Fruit fly (Drosophila melanogaster) whole organism, prepupa: ENCODE results near the gene CG6254.

Experiments used
- Blimp-1 ChIP-seq: fragments of 200-800 bp; sonication (Bioruptor generic); optimal IDR thresholded peaks from 3 replicates; lab custom pipeline; 2017; ENCODE audit warnings: missing biosample characterization, missing genetic modification characterization, mild to moderate bottlenecking, moderate library complexity, missing genetic modification reagents
- CG10631 ChIP-seq: fragments of 200-800 bp; sonication (Bioruptor generic); optimal IDR thresholded peaks from 2 replicates; lab custom pipeline; 2016; ENCODE audit warnings: missing biosample characterization, missing genetic modification characterization
- CG10669 ChIP-seq: fragments of 200-800 bp; sonication (Bioruptor generic); optimal IDR thresholded peaks from 3 replicates; lab custom pipeline; 2018; ENCODE audit warnings: missing biosample characterization, mild to moderate bottlenecking, missing genetic modification characterization, moderate library complexity
- CG11294 ChIP-seq: fragments of 200-800 bp; sonication (Bioruptor generic); IDR thresholded peaks from 2 replicates; pipeline ENCODE4 v1.3.6; 2022; ENCODE audit warnings: missing biosample characterization, missing genetic modification characterization
- CG11902 ChIP-seq: fragments of 200-800 bp; sonication (Bioruptor generic); optimal IDR thresholded peaks from 3 replicates; lab custom pipeline; 2016; ENCODE audit warnings: missing biosample characterization, missing genetic modification characterization
- CG1621 ChIP-seq: fragments of 200-800 bp; sonication (Bioruptor generic); optimal IDR thresholded peaks from 3 replicates; lab custom pipeline; 2018; ENCODE audit warnings: missing biosample characterization, mild to moderate bottlenecking, missing genetic modification characterization
- CG3032 ChIP-seq: fragments of 200-800 bp; optimal IDR thresholded peaks from 2 replicates; lab custom pipeline; 2019; ENCODE audit warnings: missing biosample characterization, mild to moderate bottlenecking, missing genetic modification characterization, moderate library complexity
- CG31627 ChIP-seq: fragments of 200-800 bp; sonication (Bioruptor generic); optimal IDR thresholded peaks from 3 replicates; lab custom pipeline; 2016; ENCODE audit warnings: missing biosample characterization, missing genetic modification characterization
- CG32006 ChIP-seq: fragments of 200-800 bp; sonication (Bioruptor generic); optimal IDR thresholded peaks from 3 replicates; lab custom pipeline; 2017; ENCODE audit warnings: missing biosample characterization, mild to moderate bottlenecking, missing genetic modification characterization
- CG34406 ChIP-seq: fragments of 200-800 bp; sonication (Bioruptor generic); optimal IDR thresholded peaks from 3 replicates; lab custom pipeline; 2016; ENCODE audit warnings: missing biosample characterization, missing genetic modification characterization
- CG4318 ChIP-seq: fragments of 200-800 bp; sonication (Bioruptor generic); optimal IDR thresholded peaks from 3 replicates; lab custom pipeline; 2017; ENCODE audit warnings: missing biosample characterization, mild to moderate bottlenecking, missing genetic modification characterization
- CG6163 ChIP-seq: fragments of 200-800 bp; sonication (Bioruptor generic); IDR thresholded peaks from 3 replicates; pipeline ENCODE4 v1.3.6; 2022; ENCODE audit warnings: missing biosample characterization, missing genetic modification characterization
- CG6276 ChIP-seq: fragments of 200-800 bp; sonication (Bioruptor generic); optimal IDR thresholded peaks from 2 replicates; lab custom pipeline; 2017; ENCODE audit warnings: missing biosample characterization, mild to moderate bottlenecking, missing genetic modification characterization
- CG8319 ChIP-seq: fragments of 200-800 bp; sonication (Bioruptor generic); optimal IDR thresholded peaks from 3 replicates; lab custom pipeline; 2016; ENCODE audit warnings: missing biosample characterization, missing genetic modification characterization
- Eip78C ChIP-seq: fragments of 200-800 bp; sonication (Bioruptor generic); peaks from one replicate; lab custom pipeline; 2016; ENCODE audit warnings: missing biosample characterization, missing genetic modification characterization
- Ets21C ChIP-seq: fragments of 200-800 bp; sonication (Bioruptor generic); optimal IDR thresholded peaks from 3 replicates; lab custom pipeline; 2016; ENCODE audit warnings: missing biosample characterization, missing genetic modification characterization
- Ets96B ChIP-seq: fragments of 200-800 bp; optimal IDR thresholded peaks from 2 replicates; lab custom pipeline; 2019; ENCODE audit warnings: missing biosample characterization, mild to moderate bottlenecking, missing genetic modification characterization, moderate library complexity
- Gug ChIP-seq: fragments of 200-800 bp; sonication (Bioruptor generic); IDR thresholded peaks from 2 replicates; pipeline ENCODE4 v1.3.6; 2022; ENCODE audit warnings: missing biosample characterization, missing genetic modification characterization
- Hr38 ChIP-seq: sonication (Bioruptor generic); optimal IDR thresholded peaks from 2 replicates; lab custom pipeline; 2016; ENCODE audit warnings: missing biosample characterization, missing genetic modification characterization
- Hr4 ChIP-seq: fragments of 200-800 bp; sonication (Bioruptor generic); optimal IDR thresholded peaks from 3 replicates; lab custom pipeline; 2016; ENCODE audit warnings: missing biosample characterization, missing genetic modification characterization
- Lpt ChIP-seq: fragments of 200-800 bp; sonication (Bioruptor generic); optimal IDR thresholded peaks from 3 replicates; lab custom pipeline; 2016; ENCODE audit warnings: missing biosample characterization, missing genetic modification characterization
- Met ChIP-seq: fragments of 200-800 bp; sonication (Bioruptor generic); optimal IDR thresholded peaks from 3 replicates; lab custom pipeline; 2016; ENCODE audit warnings: missing biosample characterization, missing genetic modification characterization
- Smox ChIP-seq: fragments of 200-800 bp; sonication (Bioruptor generic); optimal IDR thresholded peaks from 3 replicates; lab custom pipeline; 2016; ENCODE audit warnings: missing biosample characterization, missing genetic modification characterization
- Sox102F ChIP-seq: fragments of 200-800 bp; sonication (Bioruptor generic); optimal IDR thresholded peaks from 2 replicates; lab custom pipeline; 2016; ENCODE audit warnings: missing biosample characterization, mild to moderate bottlenecking, missing genetic modification characterization
- eg ChIP-seq: fragments of 200-800 bp; sonication (Bioruptor generic); IDR thresholded peaks from 3 replicates; pipeline ENCODE4 v1.3.6; 2022; ENCODE audit warnings: missing biosample characterization, missing genetic modification characterization
- fkh ChIP-seq: fragments of 200-800 bp; sonication (Bioruptor generic); optimal IDR thresholded peaks from 3 replicates; lab custom pipeline; 2017; ENCODE audit warnings: missing biosample characterization, mild to moderate bottlenecking, missing genetic modification characterization, moderate library complexity
- pdm3 ChIP-seq: fragments of 200-800 bp; sonication (Bioruptor generic); optimal IDR thresholded peaks from 3 replicates; lab custom pipeline; 2016; ENCODE audit warnings: missing biosample characterization, missing genetic modification characterization
- salr ChIP-seq, 2 experiments: fragments of 200-800 bp; sonication (Bioruptor generic); optimal IDR thresholded peaks; 3 replicates each; lab custom pipeline; 2016 to 2018; ENCODE audit warnings: missing biosample characterization in 2 of 2, missing genetic modification characterization in 2 of 2, mild to moderate bottlenecking in 1 of 2
- svp ChIP-seq: fragments of 200-800 bp; sonication (Bioruptor generic); peaks from one replicate; lab custom pipeline; 2016; ENCODE audit warnings: missing biosample characterization, missing genetic modification characterization
- topi ChIP-seq: fragments of 200-800 bp; sonication (Bioruptor generic); optimal IDR thresholded peaks from 3 replicates; lab custom pipeline; 2016; ENCODE audit warnings: missing biosample characterization, missing genetic modification characterization

Gene CG6254

DNA sequence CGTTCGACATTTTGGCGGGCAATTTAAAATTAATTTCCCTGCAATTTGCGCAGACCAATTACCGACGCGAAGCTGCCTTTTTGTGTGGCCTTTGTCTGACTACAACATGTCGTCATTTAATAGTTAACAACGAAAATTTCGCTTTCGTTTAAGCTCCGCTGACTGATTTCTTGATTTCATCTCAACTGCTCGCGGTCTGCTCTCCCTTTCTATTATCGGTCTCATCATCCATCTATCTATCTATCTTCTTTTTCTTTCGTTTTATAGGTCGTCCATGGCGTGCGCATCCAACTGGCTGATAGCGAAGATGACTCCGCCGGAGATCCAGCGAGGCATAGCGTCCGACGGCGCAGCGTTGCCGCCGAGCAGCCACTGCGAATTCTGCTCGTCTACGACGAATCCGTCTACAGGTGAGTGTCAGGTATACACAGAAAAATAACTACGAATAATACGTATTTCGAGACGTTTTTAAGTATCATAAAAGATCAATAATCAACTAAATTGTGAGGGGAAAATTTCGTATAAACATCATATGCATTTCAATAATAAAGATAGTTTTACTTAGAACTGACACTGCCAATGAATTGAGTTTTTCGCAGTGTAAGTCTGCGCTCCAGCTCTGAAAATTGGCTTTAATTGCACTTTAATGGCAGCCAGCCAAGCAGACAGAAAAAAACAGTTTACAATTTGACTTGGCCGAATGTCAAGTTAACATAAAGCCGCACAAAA, 7.0 kb downstream of the CG6254 start (continued):
- TF ChIP-seq salr (GFP tag; optimal IDR thresholded peaks at IDR 0.05; lab: Kevin White, UChicago) (peak in 1 of 2 experiments; percentile 33), Lpt (GFP tag; lab: Kevin White, UChicago) (peak; percentile 41), CG11902 (GFP tag; lab: Kevin White, UChicago) (no peak), CG11294 (peak; percentile 53; the same call in 1 of the 2 replicates), CG4318 (GFP tag; lab: Kevin White, UChicago) (peak; percentile 37), CG8319 (GFP tag; lab: Kevin White, UChicago) (peak; percentile 8), CG10631 (peak; percentile 34), CG3032 (tag; lab: Kevin White, UChicago) (no peak), topi (GFP tag; lab: Kevin White, UChicago) (no peak), Sox102F (no peak)

DNA sequence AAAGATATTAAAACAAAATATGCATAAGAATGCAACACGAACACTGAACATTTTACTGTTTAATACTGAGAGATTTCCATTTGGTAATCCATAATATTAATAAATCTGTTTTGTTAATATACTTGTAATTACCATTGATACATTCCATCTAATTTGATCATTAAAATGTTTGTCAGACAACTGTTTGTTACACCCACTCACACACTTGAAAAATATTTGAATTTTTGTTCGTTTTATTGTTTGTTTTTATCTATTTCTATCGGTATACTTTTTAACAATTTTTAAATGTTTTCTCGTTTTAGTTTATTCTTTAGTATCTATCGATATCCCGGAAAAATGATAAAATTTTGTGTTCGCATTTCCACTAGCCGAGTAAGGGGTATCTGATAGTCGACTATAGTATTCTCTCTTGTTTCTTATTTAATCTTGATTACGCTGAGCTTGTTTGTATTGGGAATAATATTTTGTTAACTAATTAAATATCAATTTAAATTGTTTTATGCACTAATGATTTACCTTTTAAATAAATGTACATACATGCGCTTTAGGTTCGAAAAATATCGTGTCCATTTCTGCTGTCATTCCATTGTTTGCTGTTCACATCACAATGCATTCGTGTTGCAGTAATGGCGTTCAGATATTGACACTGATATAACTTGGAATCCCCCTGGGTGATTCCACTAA, 9.2 kb downstream of the CG6254 start, which contains the start of gene CG34303:
Gene CG34303 (minus strand): TSS at position 51 of the 684 bp plus-strand sequence.
- TF ChIP-seq pdm3 (GFP tag; lab: Kevin White, UChicago) = no peak
- TF ChIP-seq Eip78C (GFP tag; lab: Kevin White, UChicago) = peak; percentile 27

- TF ChIP-seq CG34406 (GFP tag; lab: Kevin White, UChicago) (no peak), Gug (GFP tag; lab: Robert Waterston, UW) (no peak), CG31627 (GFP tag; lab: Kevin White, UChicago) (no peak), CG32006 (GFP tag; lab: Kevin White, UChicago) (no peak), Hr38 (no peak), fkh (GFP tag; lab: Kevin White, UChicago) (peak; percentile 37), Met (GFP tag; lab: Kevin White, UChicago) (no peak)
These were observed 10.6 kb downstream of the CG6254 start for dm6 chr3R:10150555-10150954.

- peak; percentile 78 for TF ChIP-seq Blimp-1 (GFP tag; lab: Kevin White, UChicago)
- no peak for TF ChIP-seq CG1621 (tag; lab: Kevin White, UChicago)
- peak; percentile 33 for TF ChIP-seq svp
- no peak for TF ChIP-seq Hr38
- TF ChIP-seq CG32006 (GFP tag; lab: Kevin White, UChicago) = peak; percentile 71
- TF ChIP-seq CG4318 (GFP tag; lab: Kevin White, UChicago) = peak; percentile 58
- TF ChIP-seq Eip78C (GFP tag; lab: Kevin White, UChicago) = peak; percentile 41
- TF ChIP-seq Hr4 = peak; percentile 56
- no peak for TF ChIP-seq CG10669 (GFP tag; lab: Kevin White, UChicago)
- no peak for TF ChIP-seq Smox (GFP tag; lab: Kevin White, UChicago)
- no peak for TF ChIP-seq Ets21C (GFP tag; lab: Kevin White, UChicago)
- 0 out of 3 replicates have a peak, but pooled peaks have one; percentile 22 for TF ChIP-seq CG6163
- TF ChIP-seq eg (GFP tag; lab: Robert Waterston, UW) = 0 out of 3 replicates have a peak, but pooled peaks have one; percentile 17
- TF ChIP-seq Ets96B (tag; lab: Kevin White, UChicago) = no peak
- peak; percentile 32 for TF ChIP-seq CG6276 (GFP tag; lab: Kevin White, UChicago)
- TF ChIP-seq Lpt (GFP tag; lab: Kevin White, UChicago) = no peak
These were observed 11.3 kb downstream of the CG6254 start for dm6 chr3R:10149667-10150398.
